Fruit fly (Drosophila melanogaster) whole organism, adult: Measurements from ENCODE around the gene TyrRII.
A peak's percentile ranks its signal among the peaks of the same experiment; 100 is the strongest.

Source experiments
- CG11617 ChIP-seq: fragments of 200-800 bp; sonication (Bioruptor generic); optimal IDR thresholded peaks from 2 replicates; lab custom pipeline; 2017; ENCODE audit warnings: mild to moderate bottlenecking, missing biosample characterization, missing genetic modification reagents, missing genetic modification characterization
- CG12768 ChIP-seq: fragments of 200-800 bp; sonication (Bioruptor generic); optimal IDR thresholded peaks from 2 replicates; lab custom pipeline; 2017; ENCODE audit warnings: missing biosample characterization, missing genetic modification characterization, mild to moderate bottlenecking, moderate library complexity, missing genetic modification reagents
- CG14711 ChIP-seq: fragments of 200-800 bp; sonication (Bioruptor generic); optimal IDR thresholded peaks from 2 replicates; lab custom pipeline; 2018; ENCODE audit warnings: missing biosample characterization, mild to moderate bottlenecking, missing genetic modification characterization, moderate library complexity
- CG1620 ChIP-seq: fragments of 200-800 bp; sonication (Bioruptor generic); optimal IDR thresholded peaks from 2 replicates; lab custom pipeline; 2016; ENCODE audit warnings: missing biosample characterization, missing genetic modification characterization
- CG33017 ChIP-seq: fragments of 200-800 bp; sonication (Bioruptor generic); optimal IDR thresholded peaks from 2 replicates; lab custom pipeline; 2018; ENCODE audit warnings: missing biosample characterization, mild to moderate bottlenecking, missing genetic modification characterization, moderate library complexity
- CG5204 ChIP-seq: fragments of 200-800 bp; sonication (Bioruptor generic); optimal IDR thresholded peaks from 2 replicates; lab custom pipeline; 2016; ENCODE audit warnings: missing biosample characterization, missing genetic modification characterization
- CG7045 ChIP-seq: fragments of 200-800 bp; sonication (Bioruptor generic); optimal IDR thresholded peaks from 2 replicates; lab custom pipeline; 2017; ENCODE audit warnings: missing biosample characterization, mild to moderate bottlenecking, missing genetic modification characterization
- CG7101 ChIP-seq: fragments of 200-800 bp; sonication (Bioruptor generic); optimal IDR thresholded peaks from 2 replicates; lab custom pipeline; 2018; ENCODE audit warnings: missing biosample characterization, mild to moderate bottlenecking, missing genetic modification characterization, moderate library complexity
- Clk ChIP-seq: fragments of 200-800 bp; sonication (Bioruptor generic); optimal IDR thresholded peaks from 2 replicates; lab custom pipeline; 2017; ENCODE audit warnings: missing biosample characterization, missing genetic modification characterization
- Crg-1 ChIP-seq: fragments of 200-800 bp; sonication (Bioruptor generic); optimal IDR thresholded peaks from 2 replicates; lab custom pipeline; 2016; ENCODE audit warnings: missing biosample characterization, missing genetic modification characterization
- Hr96 ChIP-seq: fragments of 200-800 bp; sonication (Bioruptor generic); optimal IDR thresholded peaks from 2 replicates; lab custom pipeline; 2016; ENCODE audit warnings: missing biosample characterization, missing genetic modification characterization
- Mnt ChIP-seq: fragments of 200-800 bp; sonication (Bioruptor generic); optimal IDR thresholded peaks from 2 replicates; lab custom pipeline; 2016; ENCODE audit warnings: missing biosample characterization, mild to moderate bottlenecking, missing genetic modification characterization
- bab1 ChIP-seq: fragments of 200-800 bp; sonication (Bioruptor generic); optimal IDR thresholded peaks from 3 replicates; lab custom pipeline; 2019; ENCODE audit warnings: missing biosample characterization, mild to moderate bottlenecking, missing genetic modification characterization, moderate library complexity
- cic ChIP-seq: fragments of 200-800 bp; sonication (Bioruptor generic); optimal IDR thresholded peaks from 2 replicates; lab custom pipeline; 2017; ENCODE audit warnings: missing biosample characterization, mild to moderate bottlenecking, missing genetic modification characterization, moderate library complexity
- cnc ChIP-seq, 2 experiments: fragments of >200 bp; optimal IDR thresholded peaks; 2 replicates each; lab custom pipeline; 2017
- kay ChIP-seq: fragments of 200-800 bp; sonication (Bioruptor generic); peaks from one replicate; lab custom pipeline; 2016; ENCODE audit warnings: missing biosample characterization, missing genetic modification characterization, borderline replicate concordance
- ovo ChIP-seq: fragments of 200-800 bp; sonication (Bioruptor generic); optimal IDR thresholded peaks from 2 replicates; lab custom pipeline; 2016; ENCODE audit warnings: missing biosample characterization, missing genetic modification characterization
- pad ChIP-seq: fragments of 200-800 bp; sonication (Bioruptor generic); optimal IDR thresholded peaks from 3 replicates; lab custom pipeline; 2017; ENCODE audit warnings: missing biosample characterization, missing genetic modification characterization, mild to moderate bottlenecking, moderate library complexity, missing genetic modification reagents
- tj ChIP-seq: fragments of 200-800 bp; sonication (Bioruptor generic); optimal IDR thresholded peaks from 3 replicates; lab custom pipeline; 2017; ENCODE audit warnings: missing biosample characterization, mild to moderate bottlenecking, missing genetic modification characterization, moderate library complexity
- toe ChIP-seq: fragments of 200-800 bp; sonication (Bioruptor generic); optimal IDR thresholded peaks from 2 replicates; lab custom pipeline; 2016; ENCODE audit warnings: missing biosample characterization, missing genetic modification characterization

Gene TyrRII

DNA sequence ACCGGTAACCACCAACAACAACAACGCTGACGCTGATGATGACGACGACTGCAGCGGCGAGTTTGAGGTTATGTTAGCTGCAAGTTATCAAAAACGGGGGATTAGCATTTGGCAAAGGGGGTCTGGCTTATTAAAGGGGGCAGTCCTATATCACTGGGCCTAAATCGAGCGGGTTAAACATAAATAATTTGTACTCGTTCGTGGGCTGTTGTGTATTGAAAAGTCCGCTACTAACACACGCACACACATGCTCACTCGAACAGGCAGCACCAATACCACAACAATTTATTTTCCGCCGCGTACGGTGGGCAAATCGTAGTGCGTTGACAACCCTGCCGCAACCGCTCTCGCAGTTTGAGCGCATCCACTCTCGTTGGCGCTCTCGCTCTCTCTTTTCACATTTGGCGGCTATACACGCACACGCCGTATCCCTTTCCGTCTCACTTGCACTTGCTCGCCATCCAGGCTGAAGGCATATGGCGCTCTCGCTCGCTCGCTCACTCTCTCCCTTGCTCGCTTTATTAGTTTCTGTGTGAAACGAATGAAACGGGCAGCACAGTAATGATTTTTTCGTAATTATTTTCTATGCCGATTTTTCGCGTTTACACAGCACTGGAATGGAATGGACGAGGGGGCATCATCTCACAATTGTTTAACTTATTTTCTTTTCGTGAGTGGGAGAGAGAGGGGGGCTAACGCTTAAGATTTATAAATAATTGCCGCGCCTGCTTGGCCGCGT lies 19.4 kb upstream of the TyrRII start:
- TF ChIP-seq pad (peak; percentile 70), toe (GFP tag; lab: Kevin White, UChicago) (peak; percentile 11), CG7101 (tag; lab: Kevin White, UChicago) (peak; percentile 47), CG5204 (GFP tag; lab: Kevin White, UChicago) (no peak), tj (GFP tag; lab: Kevin White, UChicago) (peak; percentile 58), Crg-1 (GFP tag; lab: Kevin White, UChicago) (peak; percentile 66), ovo (peak; percentile 55), CG11617 (peak; percentile 41), Mnt (GFP tag; lab: Kevin White, UChicago) (peak; percentile 77), bab1 (GFP tag; lab: Kevin White, UChicago) (peak; percentile 58), Clk (GFP tag; lab: Kevin White, UChicago) (peak; percentile 49), cnc (optimal IDR thresholded peaks at IDR 0.05; lab: Kevin White, UChicago) (no peak), CG14711 (peak; percentile 99), cic (GFP tag; lab: Kevin White, UChicago) (peak; percentile 74), CG12768 (peak; percentile 58), Hr96 (GFP tag; lab: Kevin White, UChicago) (peak; percentile 44), CG33017 (peak; percentile 34), CG7045 (peak; percentile 27), kay (no peak), CG1620 (peak; percentile 21)

DNA sequence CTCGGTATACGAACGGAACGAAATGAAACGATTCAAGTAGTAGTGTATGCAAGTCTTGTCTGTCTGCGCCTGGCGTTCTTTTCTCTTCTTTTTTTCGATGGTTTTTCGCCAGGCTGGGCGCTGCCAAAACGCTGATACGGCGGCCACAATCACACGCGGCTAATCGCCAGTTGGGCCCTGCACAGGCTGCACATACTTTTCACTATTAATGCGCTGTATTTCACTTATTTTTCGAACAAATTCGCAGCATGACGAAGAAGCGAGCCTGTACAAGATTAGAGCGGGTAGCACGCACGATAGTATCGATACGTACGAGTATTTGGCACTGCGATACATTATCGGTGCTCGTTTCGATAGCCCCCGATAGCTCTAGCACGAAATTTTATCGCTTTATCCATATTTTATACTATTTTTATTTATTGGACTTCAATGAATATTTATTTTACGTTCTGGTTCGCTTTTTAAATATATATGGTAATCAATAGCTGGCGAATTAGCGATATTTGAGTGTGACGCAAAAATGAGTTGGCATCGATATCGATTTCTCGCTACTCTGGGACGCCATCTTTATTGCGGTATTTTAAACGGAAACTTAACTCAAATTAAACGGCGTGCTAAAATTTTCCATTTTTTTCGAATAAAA lies 18.2 kb upstream of the TyrRII start, which contains the start of gene osa:
osa (minus strand) TSS at position 300 of the 643 bp plus-strand sequence.
- TF ChIP-seq Hr96 (GFP tag; lab: Kevin White, UChicago) = peak; percentile 40
- peak; percentile 33 for TF ChIP-seq CG5204 (GFP tag; lab: Kevin White, UChicago)
- TF ChIP-seq CG33017 = no peak
- TF ChIP-seq Mnt (GFP tag; lab: Kevin White, UChicago) = peak; percentile 18
- peak; percentile 10 for TF ChIP-seq CG1620
- TF ChIP-seq CG11617 = no peak
- TF ChIP-seq tj (GFP tag; lab: Kevin White, UChicago) = no peak
- TF ChIP-seq bab1 (GFP tag; lab: Kevin White, UChicago) = peak; percentile 61
- no peak for TF ChIP-seq Clk (GFP tag; lab: Kevin White, UChicago)
- no peak for TF ChIP-seq CG12768
- peak; percentile 56 for TF ChIP-seq toe (GFP tag; lab: Kevin White, UChicago)
- TF ChIP-seq CG7045 = no peak
- peak; percentile 49 for TF ChIP-seq ovo
- TF ChIP-seq Crg-1 (GFP tag; lab: Kevin White, UChicago) = peak; percentile 46
- TF ChIP-seq pad = no peak
- TF ChIP-seq CG7101 (tag; lab: Kevin White, UChicago) = peak; percentile 14
- no peak for TF ChIP-seq cnc (optimal IDR thresholded peaks at IDR 0.05; lab: Kevin White, UChicago)
- TF ChIP-seq cic (GFP tag; lab: Kevin White, UChicago) = no peak
- peak; percentile 33 for TF ChIP-seq CG14711
- TF ChIP-seq kay = no peak

DNA sequence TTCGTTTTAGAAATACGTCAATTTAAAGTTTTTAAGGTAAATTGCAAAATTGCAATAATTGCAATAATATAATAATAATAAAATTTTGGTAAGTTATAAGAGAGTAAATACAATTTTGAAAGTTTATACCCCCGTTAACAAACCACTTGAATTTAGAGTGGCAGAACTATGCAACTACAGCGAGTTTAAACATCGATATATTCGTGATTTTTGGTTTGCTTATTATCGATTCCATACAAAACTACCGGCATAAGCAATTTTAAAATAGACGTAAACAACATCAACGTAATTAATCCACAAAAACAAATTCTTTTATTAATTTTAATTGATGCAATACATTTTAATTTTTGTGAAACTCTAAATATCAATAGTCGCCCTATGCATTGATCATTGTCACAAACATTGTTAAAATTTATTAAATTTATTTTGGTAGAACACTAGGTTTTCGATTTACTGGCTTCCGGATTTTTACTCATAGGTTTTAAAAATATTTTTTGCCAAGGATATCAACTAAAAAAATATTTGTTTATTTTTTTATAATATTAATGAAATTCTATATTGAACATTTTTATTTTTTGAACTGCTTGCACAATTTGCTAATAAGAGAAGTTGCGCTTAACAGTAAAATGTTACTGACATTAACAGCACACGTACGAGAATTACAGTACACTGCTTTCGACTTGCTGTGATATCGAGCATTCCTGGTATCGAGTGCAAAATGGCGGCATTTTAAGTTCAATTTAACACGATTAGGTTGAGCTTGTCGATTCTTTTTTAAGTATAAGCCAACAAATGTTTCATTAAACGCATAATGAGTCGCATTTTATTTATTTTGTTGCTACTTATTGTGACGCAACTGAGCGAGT lies 17.4 kb upstream of the TyrRII start, which contains the start of gene Pxt:
Pxt (plus strand) TSS at position 695 of the 866 bp plus-strand sequence.
- TF ChIP-seq tj (GFP tag; lab: Kevin White, UChicago) (peak; percentile 83), CG7045 (no peak), kay (peak; percentile 90)

DNA sequence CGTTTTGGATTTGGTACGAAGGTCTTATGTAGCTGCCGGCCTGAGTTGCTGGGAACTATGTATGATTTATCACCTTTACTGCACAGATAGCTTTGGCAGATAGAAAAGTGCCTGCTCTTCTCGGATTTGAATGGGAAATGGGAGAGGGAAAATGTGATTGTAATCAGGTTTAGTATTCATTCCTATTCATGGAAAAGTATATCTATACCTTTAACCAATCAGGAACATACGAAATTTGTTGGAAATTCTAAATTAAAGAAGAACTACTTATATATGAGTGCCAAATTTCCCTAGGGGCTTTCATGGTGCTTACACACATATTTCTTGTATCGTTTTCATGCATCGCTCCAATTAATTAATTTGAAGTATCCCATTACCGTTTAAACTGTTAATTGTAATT lies 11.4 kb upstream of the TyrRII start, which contains the start of gene Atg8b:
Atg8b (minus strand) TSS at position 101 of the 400 bp plus-strand sequence.
- TF ChIP-seq CG7045 = no peak
- TF ChIP-seq CG12768 = no peak
- no peak for TF ChIP-seq toe (GFP tag; lab: Kevin White, UChicago)
- TF ChIP-seq cnc (optimal IDR thresholded peaks at IDR 0.05; lab: Kevin White, UChicago) = no peak
- TF ChIP-seq CG11617 = no peak
- no peak for TF ChIP-seq CG33017
- no peak for TF ChIP-seq tj (GFP tag; lab: Kevin White, UChicago)
- TF ChIP-seq CG5204 (GFP tag; lab: Kevin White, UChicago) = no peak
- TF ChIP-seq Hr96 (GFP tag; lab: Kevin White, UChicago) = no peak
- TF ChIP-seq CG7101 (tag; lab: Kevin White, UChicago) = no peak
- TF ChIP-seq kay = no peak
- TF ChIP-seq bab1 (GFP tag; lab: Kevin White, UChicago) = no peak
- TF ChIP-seq cic (GFP tag; lab: Kevin White, UChicago) = no peak

DNA sequence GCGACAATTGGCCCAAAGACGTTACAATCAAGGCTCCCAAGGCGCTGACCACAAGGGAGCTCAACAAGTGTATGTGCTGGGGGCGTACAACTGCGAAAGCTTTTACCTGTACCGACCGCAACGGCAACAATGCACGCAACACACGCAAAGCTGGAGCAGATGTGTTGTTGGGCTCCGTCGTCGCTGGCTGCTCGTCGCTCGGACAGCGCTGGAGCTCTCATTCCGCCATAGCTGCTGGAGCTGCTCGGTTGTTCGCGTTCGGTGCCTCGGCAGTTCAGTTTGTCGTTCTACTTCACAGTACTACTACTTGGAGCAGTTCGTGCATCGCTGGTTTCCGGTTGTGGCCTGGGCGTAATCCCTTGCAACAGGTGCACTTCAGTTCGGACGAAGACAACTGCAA lies 10.9 kb upstream of the TyrRII start, which contains the start of gene Lgr1:
Lgr1 (plus strand) TSS at position 220 of the 400 bp plus-strand sequence.
- TF ChIP-seq CG12768 = no peak
- no peak for TF ChIP-seq Clk (GFP tag; lab: Kevin White, UChicago)
- no peak for TF ChIP-seq kay
- no peak for TF ChIP-seq Crg-1 (GFP tag; lab: Kevin White, UChicago)
- no peak for TF ChIP-seq CG14711
- no peak for TF ChIP-seq cnc (optimal IDR thresholded peaks at IDR 0.05; lab: Kevin White, UChicago)
- no peak for TF ChIP-seq CG7045
- TF ChIP-seq Hr96 (GFP tag; lab: Kevin White, UChicago) = no peak
